Worm (Caenorhabditis elegans) whole organism, L4 larva: Measurements from ENCODE around the gene dao-4.

ENCODE experiments used
- D1046.2 ChIP-seq: fragments of 200-800 bp; sonication (Bioruptor generic); IDR thresholded peaks from 2 replicates; pipeline ENCODE4 v1.3.6; 2022; ENCODE audit warnings: missing genetic modification characterization, missing compliant biosample characterization
- T20F7.1 ChIP-seq: fragments of 200-800 bp; sonication (Bioruptor generic); optimal IDR thresholded peaks from 2 replicates; lab custom pipeline; 2018; ENCODE audit warnings: mild to moderate bottlenecking, missing genetic modification characterization, missing compliant biosample characterization
- T26A8.4 ChIP-seq: fragments of 200-800 bp; sonication (Bioruptor generic); IDR thresholded peaks from 2 replicates; pipeline ENCODE4 v1.3.6; 2022; ENCODE audit warnings: missing genetic modification characterization, missing compliant biosample characterization
- Y105C5A.15 ChIP-seq: fragments of 200-800 bp; sonication (Bioruptor generic); IDR thresholded peaks from 2 replicates; pipeline ENCODE4 v1.3.6; 2022; ENCODE audit warnings: missing genetic modification characterization, missing compliant biosample characterization
- Y5F2A.4 ChIP-seq: fragments of 200-800 bp; sonication (Bioruptor generic); optimal IDR thresholded peaks from 2 replicates; lab custom pipeline; 2018; ENCODE audit warnings: mild to moderate bottlenecking, missing genetic modification characterization, missing compliant biosample characterization
- Y75B8A.6 ChIP-seq: fragments of 200-800 bp; sonication (Bioruptor generic); IDR thresholded peaks from 2 replicates; pipeline ENCODE4 v1.3.6; 2022; ENCODE audit warnings: missing genetic modification reagents, missing genetic modification characterization, missing compliant biosample characterization
- ZK337.2 ChIP-seq: fragments of 200-800 bp; sonication (Bioruptor generic); IDR thresholded peaks from 2 replicates; pipeline ENCODE4 v1.3.6; 2022; ENCODE audit warnings: missing genetic modification reagents, missing genetic modification characterization, missing compliant biosample characterization
- ZK546.5 ChIP-seq, 2 experiments: sonication (generic microtip); optimal IDR thresholded peaks; 2 replicates each; lab custom pipeline; 2017; ENCODE audit warnings: missing biosample characterization in 2 of 2, missing genetic modification characterization in 2 of 2
- ceh-20 ChIP-seq: fragments of 200-800 bp; sonication (Bioruptor generic); IDR thresholded peaks from 2 replicates; pipeline ENCODE4 v1.3.6; 2022; ENCODE audit warnings: missing genetic modification reagents, missing genetic modification characterization, missing compliant biosample characterization
- ctbp-1 ChIP-seq: fragments of 200-800 bp; sonication (Bioruptor generic); IDR thresholded peaks from 2 replicates; pipeline ENCODE4 v1.3.6; 2022; ENCODE audit warnings: missing genetic modification reagents, missing genetic modification characterization, missing compliant biosample characterization
- daf-16 ChIP-seq, 3 experiments: sonication (generic microtip); optimal IDR thresholded peaks; 2 replicates each; lab custom pipeline; 2016 to 2017; ENCODE audit warnings: missing genetic modification characterization in 3 of 3, missing genetic modification reagents in 3 of 3, mild to moderate bottlenecking in 2 of 3, missing compliant biosample characterization in 2 of 3, missing biosample characterization in 1 of 3, moderate library complexity in 1 of 3
- daf-19 ChIP-seq: fragments of 200-800 bp; sonication (Bioruptor generic); conservative IDR thresholded peaks from 2 replicates; pipeline ENCODE4 v1.3.6; 2022; ENCODE audit warnings: missing genetic modification characterization, missing compliant biosample characterization
- dmd-6 ChIP-seq: fragments of 200-800 bp; sonication (Bioruptor generic); IDR thresholded peaks from 2 replicates; pipeline ENCODE4 v1.3.6; 2022; ENCODE audit warnings: missing genetic modification reagents, missing genetic modification characterization, missing compliant biosample characterization
- dmd-8 ChIP-seq: fragments of 200-800 bp; sonication (Bioruptor generic); IDR thresholded peaks from 2 replicates; pipeline ENCODE4 v1.3.6; 2022; ENCODE audit warnings: missing genetic modification characterization, missing compliant biosample characterization
- fos-1 ChIP-seq: fragments of 150-350 bp; optimal IDR thresholded peaks from 2 replicates; lab custom pipeline; 2014; ENCODE audit warnings: missing biosample characterization, missing genetic modification characterization
- hif-1 ChIP-seq, 2 experiments: sonication (generic microtip); optimal IDR thresholded peaks; 2 replicates each; lab custom pipeline; 2016 to 2017; ENCODE audit warnings: missing compliant biosample characterization in 2 of 2, missing genetic modification characterization in 2 of 2, missing genetic modification reagents in 2 of 2, missing genotype in 2 of 2, mild to moderate bottlenecking in 1 of 2
- hmg-1.1 ChIP-seq: fragments of 200-800 bp; sonication (Bioruptor generic); IDR thresholded peaks from 2 replicates; pipeline ENCODE4 v1.3.6; 2022; ENCODE audit warnings: missing genetic modification reagents, missing genetic modification characterization, missing compliant biosample characterization
- lim-7 ChIP-seq: fragments of 200-800 bp; sonication (Bioruptor generic); IDR thresholded peaks from 2 replicates; pipeline ENCODE4 v1.3.6; 2022; ENCODE audit warnings: missing genetic modification characterization, missing compliant biosample characterization
- lin-1 ChIP-seq: fragments of 200-800 bp; sonication (Bioruptor generic); IDR thresholded peaks from 2 replicates; pipeline ENCODE4 v1.3.6; 2022; ENCODE audit warnings: missing genetic modification reagents, missing genetic modification characterization, missing compliant biosample characterization
- lin-38 ChIP-seq: fragments of 200-800 bp; sonication (Bioruptor generic); IDR thresholded peaks from 2 replicates; pipeline ENCODE4 v1.3.6; 2022; ENCODE audit warnings: missing genetic modification reagents, missing genetic modification characterization, missing compliant biosample characterization
- lin-39 ChIP-seq: fragments of 150-350 bp; optimal IDR thresholded peaks from 2 replicates; lab custom pipeline; 2014; ENCODE audit warnings: missing biosample characterization, missing genetic modification reagents, missing genetic modification characterization
- lir-3 ChIP-seq: sonication (generic microtip); optimal IDR thresholded peaks from 2 replicates; lab custom pipeline; 2016; ENCODE audit warnings: mild to moderate bottlenecking, missing genetic modification characterization, missing compliant biosample characterization
- madf-9 ChIP-seq: fragments of 200-800 bp; sonication (Bioruptor generic); conservative IDR thresholded peaks from 2 replicates; pipeline ENCODE4 v1.3.6; 2022; ENCODE audit warnings: missing genetic modification reagents, missing genetic modification characterization, missing compliant biosample characterization
- mdl-1 ChIP-seq, 2 experiments: fragments of 150-350 bp in 1 of 2; sonication (generic microtip) in 1 of 2; optimal IDR thresholded peaks; 2 replicates each; lab custom pipeline; 2014 to 2017; ENCODE audit warnings: missing biosample characterization in 2 of 2, missing genetic modification characterization in 2 of 2
- mxl-3 ChIP-seq: fragments of 200-800 bp; sonication (Bioruptor generic); optimal IDR thresholded peaks from 2 replicates; lab custom pipeline; 2018; ENCODE audit warnings: mild to moderate bottlenecking, missing genetic modification characterization, missing compliant biosample characterization
- nhr-48 ChIP-seq: sonication (generic microtip); optimal IDR thresholded peaks from 2 replicates; lab custom pipeline; 2016; ENCODE audit warnings: mild to moderate bottlenecking, missing genetic modification characterization, missing compliant biosample characterization
- nhr-76 ChIP-seq: fragments of 150-350 bp; optimal IDR thresholded peaks from 2 replicates; lab custom pipeline; 2014; ENCODE audit warnings: missing biosample characterization, missing genetic modification characterization
- set-16 ChIP-seq: fragments of 200-800 bp; sonication (Bioruptor generic); IDR thresholded peaks from 2 replicates; pipeline ENCODE4 v1.3.6; 2022; ENCODE audit warnings: missing genetic modification reagents, missing genetic modification characterization, missing compliant biosample characterization
- skn-1 ChIP-seq: fragments of 150-350 bp; optimal IDR thresholded peaks from 2 replicates; lab custom pipeline; 2014; ENCODE audit warnings: missing biosample characterization, missing genetic modification characterization
- snpc-1.2 ChIP-seq: fragments of 200-800 bp; sonication (Bioruptor generic); IDR thresholded peaks from 2 replicates; pipeline ENCODE4 v1.3.6; 2022; ENCODE audit warnings: missing genetic modification reagents, missing genetic modification characterization, missing compliant biosample characterization
- snpc-4 ChIP-seq: fragments of 150-350 bp; optimal IDR thresholded peaks from 2 replicates; lab custom pipeline; 2014; ENCODE audit warnings: missing biosample characterization, missing genetic modification characterization
- spr-1 ChIP-seq: sonication (generic microtip); optimal IDR thresholded peaks from 2 replicates; lab custom pipeline; 2016; ENCODE audit warnings: mild to moderate bottlenecking, missing genetic modification characterization, missing compliant biosample characterization
- tag-97 ChIP-seq: fragments of 200-800 bp; sonication (Bioruptor generic); IDR thresholded peaks from 2 replicates; pipeline ENCODE4 v1.3.6; 2022; ENCODE audit warnings: missing genetic modification characterization, missing compliant biosample characterization
- tra-1 ChIP-seq: fragments of 200-800 bp; sonication (Bioruptor generic); IDR thresholded peaks from 2 replicates; pipeline ENCODE4 v1.3.6; 2022; ENCODE audit warnings: missing genetic modification reagents, missing genetic modification characterization, missing compliant biosample characterization
- unc-62 ChIP-seq, 3 experiments: fragments of 150-350 bp in 1 of 3; sonication (generic microtip); optimal IDR thresholded peaks in 2 of 3; peaks in 1 of 3; 1 replicate in 1 of 3; 2 replicates in 2 of 3; lab custom pipeline; 2014 to 2017; ENCODE audit warnings: missing biosample characterization in 3 of 3, missing genetic modification characterization in 3 of 3, missing genetic modification reagents in 3 of 3, missing genotype in 1 of 3
- vab-7 ChIP-seq: fragments of 200-800 bp; sonication (Bioruptor generic); IDR thresholded peaks from 2 replicates; pipeline ENCODE4 v1.3.6; 2022; ENCODE audit warnings: missing genetic modification reagents, missing genetic modification characterization, missing compliant biosample characterization
- zag-1 ChIP-seq: fragments of 150-350 bp; optimal IDR thresholded peaks from 2 replicates; lab custom pipeline; 2014; ENCODE audit warnings: missing biosample characterization, missing genetic modification characterization
- zfp-2 ChIP-seq: sonication (generic microtip); optimal IDR thresholded peaks from 2 replicates; lab custom pipeline; 2016; ENCODE audit warnings: mild to moderate bottlenecking, missing genetic modification characterization, missing compliant biosample characterization
- zfp-3 ChIP-seq: fragments of 200-800 bp; sonication (Bioruptor generic); conservative IDR thresholded peaks from 2 replicates; pipeline ENCODE4 v1.3.6; 2022; ENCODE audit warnings: missing genetic modification reagents, missing genetic modification characterization, missing compliant biosample characterization
- ztf-7 ChIP-seq: fragments of 150-350 bp; optimal IDR thresholded peaks from 2 replicates; lab custom pipeline; 2014; ENCODE audit warnings: missing biosample characterization, missing genetic modification characterization

The dao-4 gene

ce11 chrX:10092864-10093263, 17.8 kb downstream of the dao-4 start, which contains the start of gene flp-3:
Gene flp-3, minus strand, starts transcription at chrX:10092964.
- TF ChIP-seq lin-39 (no peak), ceh-20 (GFP tag; lab: Robert Waterston, UW) (no peak), fos-1 (tag; lab: Kevin White, UChicago) (no peak), spr-1 (tag; lab: Kevin White, UChicago) (no peak), unc-62 (GFP tag; optimal IDR thresholded peaks at IDR 0.05 in 1 of 2; lab: Kevin White, UChicago) (peak in 1 of 2 experiments; percentile 35), unc-62 (tag; optimal IDR thresholded peaks at IDR 0.05; lab: Kevin White, UChicago) (no peak)
- TF ChIP-seq, all 104 proteins: peak for 1

- TF ChIP-seq skn-1 (tag; lab: Kevin White, UChicago) (no peak), T26A8.4 (GFP tag; lab: Robert Waterston, UW) (no peak), T20F7.1 (no peak), lir-3 (no peak), snpc-4 (tag; lab: Kevin White, UChicago) (no peak), ctbp-1 (GFP tag; lab: Robert Waterston, UW) (no peak), fos-1 (tag; lab: Kevin White, UChicago) (no peak), zfp-2 (tag; lab: Kevin White, UChicago) (no peak), snpc-1.2 (GFP tag; lab: Robert Waterston, UW) (no peak), dmd-8 (GFP tag; lab: Robert Waterston, UW) (no peak), mdl-1 (tag; optimal IDR thresholded peaks at IDR 0.05; lab: Kevin White, UChicago) (no peak)
These were observed 20.1 kb downstream of the dao-4 start, which contains the start of gene flp-2 for ce11 chrX:10095145-10095544. Gene flp-2, minus strand, starts transcription at chrX:10095245.

DNA sequence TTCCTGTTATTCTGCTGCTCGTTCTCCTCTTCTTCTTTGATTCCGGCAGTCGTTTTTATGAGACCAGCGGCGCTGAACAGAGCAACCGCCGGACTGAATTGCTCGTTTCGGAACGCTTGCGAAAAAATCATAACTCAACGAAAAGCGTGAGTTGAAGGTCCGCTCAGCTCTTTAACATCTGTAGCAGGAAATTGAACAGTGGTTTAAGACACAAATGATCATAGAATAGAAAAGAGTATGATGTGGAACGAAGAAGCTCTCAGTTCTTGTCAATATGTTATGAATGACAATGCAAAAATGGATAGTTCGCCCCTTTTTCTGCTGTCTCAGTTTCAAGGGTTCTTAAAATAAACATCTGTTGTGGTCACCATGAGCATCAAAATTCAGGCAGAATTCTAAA, 38.6 kb downstream of the dao-4 start:
- peak in 1 of 2 experiments; percentile 95 for TF ChIP-seq unc-62 (GFP tag; optimal IDR thresholded peaks at IDR 0.05 in 1 of 2; lab: Kevin White, UChicago)
- no peak for TF ChIP-seq unc-62 (tag; optimal IDR thresholded peaks at IDR 0.05; lab: Kevin White, UChicago)
- TF ChIP-seq zfp-3 (GFP tag; lab: Robert Waterston, UW) = no peak
- no peak for TF ChIP-seq set-16 (GFP tag; lab: Robert Waterston, UW)

ce11 chrX:10123015-10123414, 47.9 kb downstream of the dao-4 start:
- TF ChIP-seq daf-16 (GFP tag; optimal IDR thresholded peaks at IDR 0.05; lab: Kevin White, UChicago) (no peak), daf-16 (tag; optimal IDR thresholded peaks at IDR 0.05; lab: Kevin White, UChicago) (no peak), D1046.2 (GFP tag; lab: Robert Waterston, UW) (no peak), unc-62 (GFP tag; optimal IDR thresholded peaks at IDR 0.05 in 1 of 2; lab: Kevin White, UChicago) (peak in 1 of 2 experiments; percentile 91), unc-62 (tag; optimal IDR thresholded peaks at IDR 0.05; lab: Kevin White, UChicago) (no peak)
- TF ChIP-seq, all 104 proteins: peak for 1

ce11 chrX:10124338-10124737, 49.2 kb downstream of the dao-4 start:
- TF ChIP-seq hmg-1.1 (GFP tag; lab: Robert Waterston, UW) (peak; percentile 31; the same call in 1 of the 2 replicates), Y5F2A.4 (no peak), nhr-76 (tag; lab: Kevin White, UChicago) (no peak), ZK546.5 (tag; optimal IDR thresholded peaks at IDR 0.05; lab: Kevin White, UChicago) (no peak), ceh-20 (GFP tag; lab: Robert Waterston, UW) (no peak), zag-1 (tag; lab: Kevin White, UChicago) (no peak), Y75B8A.6 (GFP tag; lab: Robert Waterston, UW) (0 out of 2 replicates have a peak, but pooled peaks have one; percentile 51), dmd-6 (GFP tag; lab: Robert Waterston, UW) (peak; percentile 38), daf-16 (GFP tag; optimal IDR thresholded peaks at IDR 0.05; lab: Kevin White, UChicago) (peak; percentile 9 to 69), daf-16 (tag; optimal IDR thresholded peaks at IDR 0.05; lab: Kevin White, UChicago) (peak; percentile 67), nhr-48 (tag; lab: Kevin White, UChicago) (peak; percentile 37), vab-7 (GFP tag; lab: Robert Waterston, UW) (0 out of 2 replicates have a peak, but pooled peaks have one; percentile 48), Y105C5A.15 (GFP tag; lab: Robert Waterston, UW) (0 out of 2 replicates have a peak, but pooled peaks have one; percentile 38), lin-1 (peak; percentile 54; the same call in 1 of the 2 replicates), tag-97 (GFP tag; lab: Robert Waterston, UW) (no peak), mxl-3 (GFP tag; lab: Kevin White, UChicago) (no peak), daf-19 (GFP tag; lab: Robert Waterston, UW) (0 out of 2 replicates have a peak, but pooled peaks have one; percentile 50), ZK337.2 (GFP tag; lab: Robert Waterston, UW) (0 out of 2 replicates have a peak, but pooled peaks have one; percentile 44), tra-1 (0 out of 2 replicates have a peak, but pooled peaks have one; percentile 43), lin-38 (GFP tag; lab: Robert Waterston, UW) (no peak), madf-9 (GFP tag; lab: Robert Waterston, UW) (peak; percentile 61; the same call in 1 of the 2 replicates), lim-7 (GFP tag; lab: Robert Waterston, UW) (peak; percentile 79), snpc-1.2 (GFP tag; lab: Robert Waterston, UW) (peak; percentile 69), ztf-7 (tag; lab: Kevin White, UChicago) (peak; percentile 37), hif-1 (tag; optimal IDR thresholded peaks at IDR 0.05; lab: Kevin White, UChicago) (no peak)
